Worm (Caenorhabditis elegans): ENCODE results near the gene R12H7.4.
A peak's percentile ranks its signal among the peaks of the same experiment; 100 is the strongest.

The R12H7.4 gene

DNA sequence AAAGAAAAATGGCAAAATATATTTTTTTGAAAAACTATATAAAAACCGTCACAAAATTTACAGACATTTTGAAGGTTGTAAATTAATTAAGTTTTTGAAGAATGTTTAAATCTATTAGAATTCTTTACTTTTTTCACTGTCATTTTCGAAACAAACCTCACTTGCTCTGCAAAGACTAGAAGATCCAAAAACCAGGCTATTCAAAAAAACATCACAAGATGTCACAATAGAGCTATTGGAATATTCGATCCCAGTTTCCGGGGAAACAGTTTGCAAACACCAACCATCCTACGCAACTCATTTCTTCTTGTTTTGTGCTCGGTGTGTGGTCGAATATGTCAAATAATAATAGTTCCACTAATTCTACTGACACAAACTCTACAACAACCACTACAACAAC, at the start of gene R12H7.4:
TSS of gene R12H7.4 (plus strand) at position 301 of the 400 bp plus-strand sequence.
- TF ChIP-seq ref-1 (GFP tag; conservative IDR thresholded peaks at IDR 0.05) (no peak), med-1 (GFP tag; optimal IDR thresholded peaks at IDR 0.05; ENCODE audit: insufficient read depth) (no peak), ztf-23 (GFP tag; IDR thresholded peaks at IDR 0.05) (no peak), T22C8.4 (GFP tag; IDR thresholded peaks at IDR 0.05) (no peak), ztf-29 (GFP tag; IDR thresholded peaks at IDR 0.05) (no peak), cog-1 (tag; optimal IDR thresholded peaks at IDR 0.05) (no peak), klf-2 (GFP tag; conservative IDR thresholded peaks at IDR 0.05) (no peak), flt-1 (GFP tag; IDR thresholded peaks at IDR 0.05) (no peak), tab-1 (GFP tag; IDR thresholded peaks at IDR 0.05) (no peak)

DNA sequence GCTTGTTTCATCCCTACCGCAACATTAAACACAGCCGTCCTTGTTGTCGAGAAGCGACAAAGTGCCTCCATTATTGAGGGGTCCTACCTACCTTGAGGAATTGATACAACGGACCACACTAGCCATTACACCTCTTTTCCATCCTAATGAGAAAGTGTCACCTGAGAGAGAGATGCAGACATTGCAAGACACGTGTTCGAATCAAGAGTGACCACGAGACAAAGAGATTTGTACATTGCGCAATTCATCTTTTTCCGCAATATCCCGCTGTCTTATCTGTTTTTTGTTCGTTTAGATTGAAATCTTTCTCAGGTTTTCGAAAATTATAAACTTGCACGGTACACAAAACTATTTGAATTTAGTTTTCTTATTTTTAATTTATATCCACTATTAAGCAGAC, 47.8 kb upstream of the R12H7.4 start:
- TF ChIP-seq T22C8.4 (GFP tag; IDR thresholded peaks at IDR 0.05) (no peak), klf-2 (GFP tag; conservative IDR thresholded peaks at IDR 0.05) (no peak), tab-1 (GFP tag; IDR thresholded peaks at IDR 0.05) (no peak), cog-1 (tag; optimal IDR thresholded peaks at IDR 0.05) (peak; percentile 88), ztf-29 (GFP tag; IDR thresholded peaks at IDR 0.05) (no peak)

DNA sequence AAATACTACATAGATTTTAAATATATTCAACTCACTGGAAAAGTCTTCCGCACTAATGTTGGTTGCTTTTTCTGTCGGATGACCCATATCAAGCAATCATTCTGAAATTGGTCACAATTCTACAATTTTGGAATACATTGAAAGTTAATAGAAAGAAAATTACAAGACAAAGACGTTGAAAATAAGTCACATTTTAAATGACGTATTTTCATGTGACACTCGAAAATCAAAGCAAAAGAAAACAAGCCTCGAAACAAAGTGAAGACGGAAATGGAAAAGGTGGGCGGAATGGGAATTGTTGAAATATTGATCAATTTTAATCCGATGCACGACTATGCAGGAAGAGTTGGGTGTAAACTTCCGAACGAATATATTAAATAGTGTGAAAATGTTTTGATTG, 46.9 kb upstream of the R12H7.4 start, which contains the start of gene mob-2:
TSS of gene mob-2 (minus strand) at position 101 of the 400 bp plus-strand sequence.
- TF ChIP-seq ref-1 (GFP tag; conservative IDR thresholded peaks at IDR 0.05) (no peak), ztf-23 (GFP tag; IDR thresholded peaks at IDR 0.05) (no peak), med-1 (GFP tag; optimal IDR thresholded peaks at IDR 0.05; ENCODE audit: insufficient read depth) (no peak), cog-1 (tag; optimal IDR thresholded peaks at IDR 0.05) (no peak), tab-1 (GFP tag; IDR thresholded peaks at IDR 0.05) (no peak), klf-2 (GFP tag; conservative IDR thresholded peaks at IDR 0.05) (no peak), ztf-29 (GFP tag; IDR thresholded peaks at IDR 0.05) (no peak), T22C8.4 (GFP tag; IDR thresholded peaks at IDR 0.05) (no peak), flt-1 (GFP tag; IDR thresholded peaks at IDR 0.05) (no peak)

DNA sequence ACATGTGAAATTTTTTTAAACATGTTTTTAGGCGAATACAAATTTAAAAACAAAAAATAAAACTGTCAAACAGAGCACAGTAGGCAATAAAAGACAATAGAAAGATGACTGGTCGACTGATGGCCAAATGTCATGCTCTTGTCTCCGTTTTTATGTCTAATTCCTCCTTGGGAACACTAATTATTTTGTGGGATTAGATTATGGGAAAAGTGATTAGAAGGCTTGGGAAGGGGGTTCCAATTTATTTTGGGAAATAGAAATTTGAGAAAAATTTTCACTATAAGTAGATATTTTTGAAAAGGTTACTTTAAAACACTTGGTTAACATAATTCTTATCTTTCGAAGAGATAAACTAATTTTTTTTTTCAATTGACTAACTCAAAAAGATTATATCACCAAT, 46.1 kb upstream of the R12H7.4 start:
- TF ChIP-seq cog-1 (tag; optimal IDR thresholded peaks at IDR 0.05): no peak
- no peak for TF ChIP-seq T22C8.4 (GFP tag; IDR thresholded peaks at IDR 0.05)
- TF ChIP-seq med-1 (GFP tag; optimal IDR thresholded peaks at IDR 0.05; ENCODE audit: insufficient read depth): no peak
- no peak for TF ChIP-seq klf-2 (GFP tag; conservative IDR thresholded peaks at IDR 0.05)

DNA sequence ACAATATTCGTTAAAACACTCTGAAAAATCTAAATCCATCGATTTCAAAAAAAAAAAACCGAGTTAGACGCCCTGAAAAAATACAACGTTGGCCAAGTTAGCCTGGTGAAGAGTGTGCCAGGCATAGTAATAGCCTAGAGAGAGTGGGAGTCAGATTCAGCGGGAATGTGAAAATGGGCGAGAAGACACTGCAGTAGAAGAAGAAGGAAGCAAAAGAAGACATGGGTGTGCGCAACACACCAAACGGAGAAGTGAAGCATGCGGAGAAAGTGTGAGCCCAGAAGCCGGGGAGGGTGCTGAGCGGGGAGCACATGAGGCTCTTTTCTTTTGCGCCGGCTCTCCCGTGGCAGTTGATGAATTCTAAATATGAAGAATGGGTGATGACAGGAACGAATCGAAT, 45.7 kb upstream of the R12H7.4 start:
- TF ChIP-seq ref-1 (GFP tag; conservative IDR thresholded peaks at IDR 0.05) (no peak), T22C8.4 (GFP tag; IDR thresholded peaks at IDR 0.05) (no peak), ztf-23 (GFP tag; IDR thresholded peaks at IDR 0.05) (no peak)

DNA sequence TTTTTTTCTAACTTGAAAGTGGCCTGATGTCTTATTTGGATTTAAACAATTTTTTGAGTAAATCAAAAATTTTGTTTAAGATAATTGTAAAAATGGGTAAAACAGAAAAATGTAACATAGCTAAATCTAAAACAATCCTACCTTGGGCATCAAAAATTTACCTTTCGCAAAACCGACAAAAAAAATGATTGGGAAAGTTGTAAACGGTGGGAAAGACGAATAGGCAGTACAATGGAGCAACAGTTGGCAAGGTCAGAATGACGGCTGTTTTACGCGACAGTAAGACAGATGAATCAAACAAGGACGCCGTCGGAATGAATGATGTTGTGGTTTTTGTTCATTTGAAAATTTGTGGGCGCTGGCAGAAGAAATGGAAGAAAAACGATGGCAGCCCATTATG, 42.5 kb upstream of the R12H7.4 start:
- TF ChIP-seq ref-1 (GFP tag; conservative IDR thresholded peaks at IDR 0.05) (no peak), ztf-23 (GFP tag; IDR thresholded peaks at IDR 0.05) (no peak), flt-1 (GFP tag; IDR thresholded peaks at IDR 0.05) (no peak), T22C8.4 (GFP tag; IDR thresholded peaks at IDR 0.05) (no peak), ztf-29 (GFP tag; IDR thresholded peaks at IDR 0.05) (no peak), klf-2 (GFP tag; conservative IDR thresholded peaks at IDR 0.05) (no peak), cog-1 (tag; optimal IDR thresholded peaks at IDR 0.05) (no peak), med-1 (GFP tag; optimal IDR thresholded peaks at IDR 0.05; ENCODE audit: insufficient read depth) (no peak), tab-1 (GFP tag; IDR thresholded peaks at IDR 0.05) (no peak)

DNA sequence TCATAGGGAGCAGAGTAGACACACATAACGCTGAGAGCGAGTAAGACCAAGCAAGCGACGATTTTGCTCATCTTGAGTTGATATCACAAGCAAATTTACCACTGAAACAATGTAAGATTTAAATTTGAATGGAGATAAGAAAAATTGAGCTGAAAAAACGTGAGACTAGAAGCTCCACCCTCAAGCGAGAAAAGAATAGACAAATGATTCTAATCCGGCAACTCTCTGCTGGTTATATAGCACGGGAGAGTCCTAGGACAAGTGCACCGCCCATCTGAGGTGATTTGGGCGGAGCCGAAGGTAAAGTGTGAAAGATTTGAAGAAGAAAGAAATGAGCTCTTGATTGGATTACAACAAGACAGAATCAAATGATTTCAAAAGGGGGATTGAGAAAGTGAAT, 38.6 kb upstream of the R12H7.4 start, which contains the start of gene nlp-3:
TSS of gene nlp-3 (minus strand) at position 101 of the 400 bp plus-strand sequence.
- TF ChIP-seq klf-2 (GFP tag; conservative IDR thresholded peaks at IDR 0.05) (no peak), flt-1 (GFP tag; IDR thresholded peaks at IDR 0.05) (no peak), ref-1 (GFP tag; conservative IDR thresholded peaks at IDR 0.05) (no peak), tab-1 (GFP tag; IDR thresholded peaks at IDR 0.05) (no peak), med-1 (GFP tag; optimal IDR thresholded peaks at IDR 0.05; ENCODE audit: insufficient read depth) (no peak), cog-1 (tag; optimal IDR thresholded peaks at IDR 0.05) (no peak), ztf-23 (GFP tag; IDR thresholded peaks at IDR 0.05) (no peak), T22C8.4 (GFP tag; IDR thresholded peaks at IDR 0.05) (no peak), ztf-29 (GFP tag; IDR thresholded peaks at IDR 0.05) (no peak)

DNA sequence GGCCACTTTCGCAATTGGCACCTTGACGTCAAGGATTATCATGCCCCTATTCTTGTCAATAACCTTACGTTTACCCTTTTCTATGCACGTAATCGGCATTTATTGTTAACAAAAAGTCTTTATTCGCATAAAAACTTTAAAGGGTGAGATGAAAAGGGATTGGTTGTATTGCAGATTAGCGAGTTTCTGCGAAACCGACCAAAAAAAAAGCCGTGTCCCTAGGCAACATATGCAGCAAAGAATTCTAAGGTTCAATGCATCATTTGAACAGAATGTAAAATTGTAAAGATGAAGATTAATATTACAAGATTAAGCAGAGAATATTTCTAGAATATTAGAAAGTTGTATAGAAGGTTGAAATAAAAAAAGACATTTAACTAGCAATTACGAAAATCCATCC, 34.9 kb upstream of the R12H7.4 start:
- TF ChIP-seq ref-1 (GFP tag; conservative IDR thresholded peaks at IDR 0.05) (no peak), ztf-29 (GFP tag; IDR thresholded peaks at IDR 0.05) (no peak), T22C8.4 (GFP tag; IDR thresholded peaks at IDR 0.05) (no peak), flt-1 (GFP tag; IDR thresholded peaks at IDR 0.05) (no peak), med-1 (GFP tag; optimal IDR thresholded peaks at IDR 0.05; ENCODE audit: insufficient read depth) (no peak), klf-2 (GFP tag; conservative IDR thresholded peaks at IDR 0.05) (no peak), tab-1 (GFP tag; IDR thresholded peaks at IDR 0.05) (no peak), ztf-23 (GFP tag; IDR thresholded peaks at IDR 0.05) (no peak), cog-1 (tag; optimal IDR thresholded peaks at IDR 0.05) (no peak)

DNA sequence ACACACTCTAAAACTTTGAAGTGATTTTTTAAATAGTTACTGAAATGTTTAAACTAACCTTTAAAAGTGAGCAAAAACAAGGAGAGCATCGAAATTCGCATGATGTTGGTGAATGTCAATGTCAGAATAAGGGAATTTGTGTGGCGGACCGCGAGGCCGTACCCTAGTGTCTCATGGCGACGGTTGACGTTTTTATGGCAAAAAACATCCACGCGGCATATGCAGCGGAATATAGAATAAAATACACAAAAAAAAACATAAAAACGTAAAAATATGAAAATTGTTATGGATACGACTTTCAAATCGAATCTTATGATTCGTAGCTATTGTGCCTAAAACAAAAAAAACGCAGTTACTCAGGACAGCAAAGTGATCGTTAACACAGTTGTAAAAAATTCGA, 27.0 kb upstream of the R12H7.4 start, which contains the start of gene cwp-5:
TSS of gene cwp-5 (minus strand) at position 101 of the 400 bp plus-strand sequence.
- TF ChIP-seq klf-2 (GFP tag; conservative IDR thresholded peaks at IDR 0.05) (no peak), ref-1 (GFP tag; conservative IDR thresholded peaks at IDR 0.05) (no peak), tab-1 (GFP tag; IDR thresholded peaks at IDR 0.05) (no peak)

DNA sequence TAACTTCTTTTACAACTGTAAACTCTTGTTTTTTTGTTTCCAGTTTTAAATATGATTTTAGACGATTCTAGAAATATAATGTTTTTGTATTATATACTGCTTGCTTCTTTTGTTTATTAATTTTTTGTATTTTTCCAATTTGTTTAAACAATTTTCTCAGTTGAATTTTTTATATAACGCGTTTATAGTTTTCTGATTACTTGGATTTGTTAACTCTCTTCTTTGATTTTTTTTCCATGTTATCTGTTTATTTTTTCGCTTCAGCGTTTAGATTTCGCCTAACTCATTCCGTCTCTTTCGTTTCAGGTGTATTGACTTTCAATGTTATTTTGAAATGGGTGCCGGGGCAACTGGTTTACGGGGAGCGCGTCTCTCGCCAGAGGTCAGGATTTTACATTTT, 26.0 kb upstream of the R12H7.4 start, which contains the start of gene gpa-6:
TSS of gene gpa-6 (plus strand) at position 301 of the 400 bp plus-strand sequence.
- no peak for TF ChIP-seq klf-2 (GFP tag; conservative IDR thresholded peaks at IDR 0.05)
- no peak for TF ChIP-seq tab-1 (GFP tag; IDR thresholded peaks at IDR 0.05)
- no peak for TF ChIP-seq ztf-29 (GFP tag; IDR thresholded peaks at IDR 0.05)
- TF ChIP-seq ztf-23 (GFP tag; IDR thresholded peaks at IDR 0.05): no peak
- TF ChIP-seq T22C8.4 (GFP tag; IDR thresholded peaks at IDR 0.05): no peak
- no peak for TF ChIP-seq med-1 (GFP tag; optimal IDR thresholded peaks at IDR 0.05; ENCODE audit: insufficient read depth)
- no peak for TF ChIP-seq ref-1 (GFP tag; conservative IDR thresholded peaks at IDR 0.05)
- no peak for TF ChIP-seq flt-1 (GFP tag; IDR thresholded peaks at IDR 0.05)
- no peak for TF ChIP-seq cog-1 (tag; optimal IDR thresholded peaks at IDR 0.05)
